Fruit fly (Drosophila melanogaster) whole organism, embryonic: ENCODE results near the gene Acn.

Source experiments
- Adf1 ChIP-seq: fragments of 200-800 bp; sonication (Bioruptor generic); IDR thresholded peaks from 2 replicates; pipeline ENCODE4 v1.3.6; 2022; ENCODE audit warnings: missing biosample characterization, missing genetic modification characterization
- Atf-2 ChIP-seq: fragments of 200-800 bp; sonication (Bioruptor generic); optimal IDR thresholded peaks from 2 replicates; lab custom pipeline; 2016; ENCODE audit warnings: missing biosample characterization, missing genetic modification characterization
- CG11695 ChIP-seq: fragments of 200-800 bp; sonication (Bioruptor generic); IDR thresholded peaks from 3 replicates; pipeline ENCODE4 v1.3.6; 2022; ENCODE audit warnings: missing biosample characterization, missing genetic modification characterization
- CG13287 ChIP-seq: fragments of 200-800 bp; sonication (Bioruptor generic); IDR thresholded peaks from 2 replicates; pipeline ENCODE4 v1.3.6; 2022; ENCODE audit warnings: missing biosample characterization, missing genetic modification characterization; ENCODE audit not compliant: partially characterized antibody
- CG14441 ChIP-seq: fragments of 200-800 bp; sonication (Bioruptor generic); IDR thresholded peaks from 2 replicates; pipeline ENCODE4 v1.3.6; 2022; ENCODE audit warnings: missing biosample characterization, missing genetic modification characterization
- CG17361 ChIP-seq: fragments of 200-800 bp; sonication (Bioruptor generic); IDR thresholded peaks from 3 replicates; pipeline ENCODE4 v1.3.6; 2022; ENCODE audit warnings: missing biosample characterization, missing genetic modification characterization
- CG18599 ChIP-seq: fragments of 200-800 bp; sonication (Bioruptor generic); optimal IDR thresholded peaks from 3 replicates; lab custom pipeline; 2017; ENCODE audit warnings: missing biosample characterization, missing genetic modification characterization, mild to moderate bottlenecking, moderate library complexity, missing genetic modification reagents
- CG18619 ChIP-seq: fragments of 200-800 bp; sonication (Bioruptor generic); optimal IDR thresholded peaks from 3 replicates; lab custom pipeline; 2017; ENCODE audit warnings: missing biosample characterization, mild to moderate bottlenecking, missing genetic modification characterization
- CG33213 ChIP-seq: fragments of 200-800 bp; sonication (Bioruptor generic); optimal IDR thresholded peaks from 3 replicates; lab custom pipeline; 2016; ENCODE audit warnings: missing biosample characterization, missing genetic modification characterization
- CG5953 ChIP-seq: fragments of 200-800 bp; sonication (Bioruptor generic); IDR thresholded peaks from 2 replicates; pipeline ENCODE4 v1.3.6; 2022; ENCODE audit warnings: missing biosample characterization, missing genetic modification characterization
- CG6791 ChIP-seq: fragments of 200-800 bp; sonication (Bioruptor generic); IDR thresholded peaks from 3 replicates; pipeline ENCODE4 v1.3.6; 2022; ENCODE audit warnings: missing biosample characterization, missing genetic modification characterization; ENCODE audit not compliant: partially characterized antibody
- Dad ChIP-seq: fragments of 200-800 bp; sonication (Bioruptor generic); optimal IDR thresholded peaks from 3 replicates; lab custom pipeline; 2016; ENCODE audit warnings: missing biosample characterization, missing genetic modification characterization
- Dfd ChIP-seq, 2 experiments: fragments of >200 bp; optimal IDR thresholded peaks; 2 replicates each; lab custom pipeline; 2017; ENCODE audit warnings: missing biosample characterization in 2 of 2, missing genetic modification characterization in 2 of 2
- ERR ChIP-seq: fragments of 200-800 bp; sonication (Bioruptor generic); optimal IDR thresholded peaks from 2 replicates; lab custom pipeline; 2016; ENCODE audit warnings: missing biosample characterization, missing genetic modification characterization
- Ets65A ChIP-seq: fragments of 200-800 bp; sonication (Bioruptor generic); peaks from one replicate; lab custom pipeline; 2016; ENCODE audit warnings: missing biosample characterization, missing genetic modification characterization
- GATAe ChIP-seq: fragments of 200-800 bp; sonication (Bioruptor generic); conservative IDR thresholded peaks from 2 replicates; pipeline ENCODE4 v1.3.6; 2022; ENCODE audit warnings: missing biosample characterization, missing genetic modification characterization
- Hey ChIP-seq: fragments of 200-800 bp; sonication (Bioruptor generic); optimal IDR thresholded peaks from 3 replicates; lab custom pipeline; 2018; ENCODE audit warnings: missing biosample characterization, mild to moderate bottlenecking, missing genetic modification characterization
- Hr51 ChIP-seq, 2 experiments: fragments of 200-800 bp; sonication (Bioruptor generic); optimal IDR thresholded peaks; 2 replicates in 1 of 2; 3 replicates in 1 of 2; lab custom pipeline; 2016 to 2018; ENCODE audit warnings: missing biosample characterization in 2 of 2, missing genetic modification characterization in 2 of 2, mild to moderate bottlenecking in 1 of 2, moderate library complexity in 1 of 2
- Mad ChIP-seq: fragments of 200-800 bp; sonication (Bioruptor generic); optimal IDR thresholded peaks from 2 replicates; lab custom pipeline; 2016; ENCODE audit warnings: missing biosample characterization, missing genetic modification characterization
- Max ChIP-seq: fragments of 200-800 bp; sonication (Bioruptor generic); optimal IDR thresholded peaks from 2 replicates; lab custom pipeline; 2016; ENCODE audit warnings: missing biosample characterization, mild to moderate bottlenecking, missing genetic modification characterization
- Med ChIP-seq: fragments of 200-800 bp; sonication (Bioruptor generic); peaks from one replicate; lab custom pipeline; 2016; ENCODE audit warnings: missing biosample characterization, missing genetic modification characterization, mild to moderate bottlenecking, inconsistent platforms, moderate library complexity
- Meics ChIP-seq: fragments of 200-800 bp; sonication (Bioruptor generic); optimal IDR thresholded peaks from 2 replicates; lab custom pipeline; 2017; ENCODE audit warnings: missing biosample characterization, mild to moderate bottlenecking, missing genetic modification characterization
- abd-A ChIP-seq: fragments of 200-800 bp; sonication (Bioruptor generic); optimal IDR thresholded peaks from 3 replicates; lab custom pipeline; 2019; ENCODE audit warnings: missing biosample characterization, mild to moderate bottlenecking, missing genetic modification characterization, moderate library complexity
- bigmax ChIP-seq: fragments of 200-800 bp; sonication (Bioruptor generic); optimal IDR thresholded peaks from 2 replicates; lab custom pipeline; 2018; ENCODE audit warnings: missing biosample characterization, mild to moderate bottlenecking, missing genetic modification characterization
- bowl ChIP-seq: fragments of 200-800 bp; sonication (Bioruptor generic); IDR thresholded peaks from 2 replicates; pipeline ENCODE4 v1.3.6; 2022; ENCODE audit warnings: missing biosample characterization, missing genetic modification characterization
- bsh ChIP-seq, 2 experiments: fragments of 200-800 bp; sonication (Bioruptor generic); optimal IDR thresholded peaks; 2 replicates each; lab custom pipeline; 2017 to 2018; ENCODE audit warnings: mild to moderate bottlenecking in 2 of 2, missing biosample characterization in 2 of 2, missing genetic modification characterization in 2 of 2, moderate library complexity in 1 of 2
- cad ChIP-seq: fragments of >200 bp; optimal IDR thresholded peaks from 2 replicates; lab custom pipeline; 2017; ENCODE audit warnings: missing biosample characterization, missing genetic modification characterization
- ci ChIP-seq: fragments of 200-800 bp; sonication (Bioruptor generic); IDR thresholded peaks from 3 replicates; pipeline ENCODE4 v1.3.6; 2022; ENCODE audit warnings: missing biosample characterization, missing genetic modification characterization
- crc ChIP-seq: fragments of 200-800 bp; sonication (Bioruptor generic); optimal IDR thresholded peaks from 2 replicates; lab custom pipeline; 2016; ENCODE audit warnings: missing biosample characterization, missing genetic modification characterization
- croc ChIP-seq: fragments of 200-800 bp; sonication (Bioruptor generic); conservative IDR thresholded peaks from 3 replicates; pipeline ENCODE4 v1.3.6; 2022; ENCODE audit warnings: missing biosample characterization, missing genetic modification characterization
- crol ChIP-seq: fragments of 200-800 bp; sonication (Bioruptor generic); IDR thresholded peaks from 2 replicates; pipeline ENCODE4 v1.3.6; 2022; ENCODE audit warnings: missing biosample characterization, missing genetic modification characterization
- emc ChIP-seq: fragments of 200-800 bp; sonication (Bioruptor generic); optimal IDR thresholded peaks from 2 replicates; lab custom pipeline; 2016; ENCODE audit warnings: missing biosample characterization, missing genetic modification characterization
- gem ChIP-seq: fragments of 200-800 bp; sonication (Bioruptor generic); optimal IDR thresholded peaks from 2 replicates; lab custom pipeline; 2019; ENCODE audit warnings: missing biosample characterization, mild to moderate bottlenecking, missing genetic modification characterization, moderate library complexity
- her ChIP-seq: fragments of 200-800 bp; sonication (Bioruptor generic); optimal IDR thresholded peaks from 2 replicates; lab custom pipeline; 2016; ENCODE audit warnings: missing biosample characterization, missing genetic modification characterization
- lbe ChIP-seq: fragments of 200-800 bp; sonication (Bioruptor generic); optimal IDR thresholded peaks from 2 replicates; lab custom pipeline; 2016; ENCODE audit warnings: missing biosample characterization, mild to moderate bottlenecking, missing genetic modification characterization
- mam ChIP-seq: fragments of 200-800 bp; sonication (Bioruptor generic); optimal IDR thresholded peaks from 3 replicates; lab custom pipeline; 2016; ENCODE audit warnings: missing biosample characterization, missing genetic modification characterization
- mirr ChIP-seq: fragments of 200-800 bp; sonication (Bioruptor generic); optimal IDR thresholded peaks from 3 replicates; lab custom pipeline; 2018; ENCODE audit warnings: missing biosample characterization, mild to moderate bottlenecking, missing genetic modification characterization
- nau ChIP-seq: fragments of 200-800 bp; sonication (Bioruptor generic); optimal IDR thresholded peaks from 3 replicates; lab custom pipeline; 2017; ENCODE audit warnings: missing biosample characterization, mild to moderate bottlenecking, missing genetic modification characterization, missing genetic modification reagents
- nerfin-1 ChIP-seq: fragments of 200-800 bp; sonication (Bioruptor generic); optimal IDR thresholded peaks from 3 replicates; lab custom pipeline; 2019; ENCODE audit warnings: missing biosample characterization, mild to moderate bottlenecking, missing genetic modification characterization, moderate library complexity
- oc ChIP-seq: fragments of 200-800 bp; sonication (Bioruptor generic); optimal IDR thresholded peaks from 2 replicates; lab custom pipeline; 2018; ENCODE audit warnings: missing biosample characterization, mild to moderate bottlenecking, missing genetic modification characterization, moderate library complexity
- p53 ChIP-seq: fragments of 200-800 bp; sonication (Bioruptor generic); optimal IDR thresholded peaks from 2 replicates; lab custom pipeline; 2016; ENCODE audit warnings: missing biosample characterization, missing genetic modification characterization
- pnt ChIP-seq: fragments of 200-800 bp; sonication (Bioruptor generic); optimal IDR thresholded peaks from 3 replicates; lab custom pipeline; 2016; ENCODE audit warnings: missing biosample characterization, missing genetic modification characterization
- pros ChIP-seq: fragments of 200-800 bp; sonication (Bioruptor generic); optimal IDR thresholded peaks from 3 replicates; lab custom pipeline; 2019; ENCODE audit warnings: missing biosample characterization, mild to moderate bottlenecking, missing genetic modification characterization, moderate library complexity
- ro ChIP-seq: fragments of 200-800 bp; sonication (Bioruptor generic); IDR thresholded peaks from 2 replicates; pipeline ENCODE4 v1.3.6; 2022; ENCODE audit warnings: missing biosample characterization, missing genetic modification characterization
- run ChIP-seq: fragments of 200-800 bp; sonication (Bioruptor generic); optimal IDR thresholded peaks from 3 replicates; lab custom pipeline; 2018; ENCODE audit warnings: missing biosample characterization, mild to moderate bottlenecking, missing genetic modification characterization
- sd ChIP-seq: fragments of 200-800 bp; sonication (Bioruptor generic); optimal IDR thresholded peaks from 3 replicates; lab custom pipeline; 2018; ENCODE audit warnings: missing biosample characterization, mild to moderate bottlenecking, missing genetic modification characterization, moderate library complexity
- slou ChIP-seq: fragments of 200-800 bp; sonication (Bioruptor generic); optimal IDR thresholded peaks from 3 replicates; lab custom pipeline; 2016; ENCODE audit warnings: missing biosample characterization, missing genetic modification characterization
- tgo ChIP-seq: fragments of 200-800 bp; sonication (Bioruptor generic); IDR thresholded peaks from 3 replicates; pipeline ENCODE4 v1.3.6; 2022; ENCODE audit warnings: missing biosample characterization, missing genetic modification characterization
- vnd ChIP-seq: fragments of 200-800 bp; sonication (Bioruptor generic); IDR thresholded peaks from 3 replicates; pipeline ENCODE4 v1.3.6; 2022; ENCODE audit warnings: missing biosample characterization, missing genetic modification characterization; ENCODE audit not compliant: partially characterized antibody
- wdn ChIP-seq: fragments of 200-800 bp; sonication (Bioruptor generic); IDR thresholded peaks from 2 replicates; pipeline ENCODE4 v1.3.6; 2022; ENCODE audit warnings: missing biosample characterization, missing genetic modification characterization
- zen ChIP-seq: fragments of 200-800 bp; sonication (Bioruptor generic); optimal IDR thresholded peaks from 3 replicates; lab custom pipeline; 2018; ENCODE audit warnings: missing biosample characterization, mild to moderate bottlenecking, missing genetic modification characterization, moderate library complexity
- zfh2 ChIP-seq: fragments of 200-800 bp; sonication (Bioruptor generic); optimal IDR thresholded peaks from 2 replicates; lab custom pipeline; 2016; ENCODE audit warnings: missing biosample characterization, missing genetic modification characterization

Gene Acn

DNA sequence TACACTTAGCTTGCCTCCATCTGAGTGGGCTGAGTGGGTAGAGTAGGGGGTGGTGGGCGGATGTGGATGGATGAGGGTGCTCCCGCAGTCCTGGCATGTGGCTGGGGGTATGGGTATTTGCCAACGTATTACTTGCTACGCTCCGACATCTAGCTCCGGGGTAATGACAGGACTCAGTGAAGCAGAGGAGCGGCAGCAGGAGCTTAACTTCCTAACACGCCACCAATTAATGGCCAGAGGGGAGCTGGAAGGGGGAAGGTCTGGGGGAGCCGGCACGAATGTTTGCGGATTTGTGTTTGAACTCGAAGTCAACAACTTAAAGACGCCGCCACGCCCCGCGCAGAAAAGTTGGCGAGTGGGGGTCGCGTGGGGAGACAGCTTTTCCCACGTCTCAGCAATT lies 26.9 kb upstream of the Acn start (continued):
- TF ChIP-seq zfh2 (no peak), mam (GFP tag; lab: Kevin White, UChicago) (no peak), gem (tag; lab: Kevin White, UChicago) (no peak), CG5953 (GFP tag; lab: Robert Waterston, UW) (no peak), Meics (no peak), nau (GFP tag; lab: Kevin White, UChicago) (no peak), mirr (peak; percentile 73), sd (peak; percentile 4), pnt (GFP tag; lab: Kevin White, UChicago) (no peak), CG6791 (GFP tag; lab: Robert Waterston, UW) (no peak), CG14441 (GFP tag; lab: Robert Waterston, UW) (no peak), Med (peak; percentile 7), tgo (no peak), GATAe (GFP tag; lab: Robert Waterston, UW) (no peak), vnd (GFP tag; lab: Robert Waterston, UW) (no peak), CG11695 (GFP tag; lab: Robert Waterston, UW) (no peak), Atf-2 (GFP tag; lab: Kevin White, UChicago) (no peak), bsh (GFP tag; optimal IDR thresholded peaks at IDR 0.05; lab: Kevin White, UChicago) (no peak), CG17361 (GFP tag; lab: Robert Waterston, UW) (no peak), Mad (GFP tag; lab: Kevin White, UChicago) (no peak), CG18619 (GFP tag; lab: Kevin White, UChicago) (no peak), CG18599 (GFP tag; lab: Kevin White, UChicago) (peak; percentile 53), bowl (GFP tag; lab: Robert Waterston, UW) (no peak), CG33213 (GFP tag; lab: Kevin White, UChicago) (no peak), cad (GFP tag; lab: Kevin White, UChicago) (no peak), pros (GFP tag; lab: Kevin White, UChicago) (no peak), slou (GFP tag; lab: Kevin White, UChicago) (no peak), Ets65A (GFP tag; lab: Kevin White, UChicago) (peak; percentile 69), Max (no peak), run (tag; lab: Kevin White, UChicago) (no peak), Adf1 (GFP tag; lab: Robert Waterston, UW) (peak; percentile 34; the same call in 1 of the 2 replicates), zen (tag; lab: Kevin White, UChicago) (no peak), her (GFP tag; lab: Kevin White, UChicago) (no peak), oc (tag; lab: Kevin White, UChicago) (peak; percentile 32), Dad (GFP tag; lab: Kevin White, UChicago) (no peak), ERR (GFP tag; lab: Kevin White, UChicago) (no peak), croc (GFP tag; lab: Robert Waterston, UW) (no peak), abd-A (tag; lab: Kevin White, UChicago) (peak; percentile 92), lbe (GFP tag; lab: Kevin White, UChicago) (no peak), wdn (GFP tag; lab: Robert Waterston, UW) (no peak), ci (GFP tag; lab: Robert Waterston, UW) (0 out of 3 replicates have a peak, but pooled peaks have one; percentile 15), Hey (tag; lab: Kevin White, UChicago) (peak; percentile 92), nerfin-1 (tag; lab: Kevin White, UChicago) (peak; percentile 19), crol (GFP tag; lab: Robert Waterston, UW) (peak; percentile 70), Dfd (GFP tag; optimal IDR thresholded peaks at IDR 0.05; lab: Kevin White, UChicago) (no peak), Hr51 (GFP tag; optimal IDR thresholded peaks at IDR 0.05; lab: Kevin White, UChicago) (peak in 1 of 2 experiments; percentile 5), emc (GFP tag; lab: Kevin White, UChicago) (no peak), crc (no peak), CG13287 (GFP tag; lab: Robert Waterston, UW) (no peak), bigmax (GFP tag; lab: Kevin White, UChicago) (no peak), p53 (GFP tag; lab: Kevin White, UChicago) (no peak), ro (no peak)
